Fruit fly (Drosophila melanogaster): ENCODE data around the gene CG5888.

CG5888 gene

dm6 chr2L:16357865-16358264, 90.4 kb downstream of the CG5888 start (continued):
- no peak for TF ChIP-seq bab2 (GFP tag; optimal IDR thresholded peaks at IDR 0.05)
- no peak for TF ChIP-seq CG2199 (GFP tag; IDR thresholded peaks at IDR 0.05)
- no peak for TF ChIP-seq CG17912 (GFP tag; optimal IDR thresholded peaks at IDR 0.05)
- no peak for TF ChIP-seq Poxn (GFP tag; IDR thresholded peaks at IDR 0.05)
- no peak for TF ChIP-seq sima (GFP tag; optimal IDR thresholded peaks at IDR 0.05)
- no peak for TF ChIP-seq kay (GFP tag; optimal IDR thresholded peaks at IDR 0.05)
- no peak for TF ChIP-seq CG17612 (GFP tag; IDR thresholded peaks at IDR 0.05)
- TF ChIP-seq nau (GFP tag; optimal IDR thresholded peaks at IDR 0.05) = no peak
- peak; percentile 31 for TF ChIP-seq gcm (GFP tag; optimal IDR thresholded peaks at IDR 0.05)
- no peak for TF ChIP-seq CG17361 (GFP tag; IDR thresholded peaks at IDR 0.05)
- no peak for TF ChIP-seq CG7928 (GFP tag; optimal IDR thresholded peaks at IDR 0.05)
- TF ChIP-seq Hmr (GFP tag; optimal IDR thresholded peaks at IDR 0.05) = no peak
- peak; percentile 49 for TF ChIP-seq E2f1 (GFP tag; IDR thresholded peaks at IDR 0.05)
- TF ChIP-seq emc (GFP tag; optimal IDR thresholded peaks at IDR 0.05) = no peak
- no peak for TF ChIP-seq CG10543 (GFP tag; optimal IDR thresholded peaks at IDR 0.05)
- TF ChIP-seq CG32532 (GFP tag; IDR thresholded peaks at IDR 0.05) = peak; percentile 21; the same call in 1 of the 2 replicates
- TF ChIP-seq CG8924 (tag; optimal IDR thresholded peaks at IDR 0.05) = peak; percentile 35
- no peak for TF ChIP-seq CG7963 (GFP tag; IDR thresholded peaks at IDR 0.05; ENCODE audit: partially characterized antibody)
- TF ChIP-seq shn (GFP tag; optimal IDR thresholded peaks at IDR 0.05) = no peak
- no peak for TF ChIP-seq CG8281 (tag; optimal IDR thresholded peaks at IDR 0.05)
- TF ChIP-seq CG2889 (GFP tag; IDR thresholded peaks at IDR 0.05) = no peak
- TF ChIP-seq CG10565 (GFP tag; optimal IDR thresholded peaks at IDR 0.05) = no peak
- no peak for TF ChIP-seq CG8765 (GFP tag; IDR thresholded peaks at IDR 0.05)
- TF ChIP-seq CG6654 (GFP tag; optimal IDR thresholded peaks at IDR 0.05) = no peak
- 0 out of 2 replicates have a peak, but pooled peaks have one; percentile 64 for TF ChIP-seq vvl (GFP tag; IDR thresholded peaks at IDR 0.05)
- TF ChIP-seq CG17328 (GFP tag; IDR thresholded peaks at IDR 0.05) = 0 out of 2 replicates have a peak, but pooled peaks have one; percentile 22
- TF ChIP-seq CG9797 (GFP tag; optimal IDR thresholded peaks at IDR 0.05) = no peak
- no peak for TF ChIP-seq gro (GFP tag; optimal IDR thresholded peaks at IDR 0.05)
- no peak for TF ChIP-seq CG17802 (tag; optimal IDR thresholded peaks at IDR 0.05)
- TF ChIP-seq Camta (GFP tag; optimal IDR thresholded peaks at IDR 0.05) = no peak
- TF ChIP-seq CG9932 (GFP tag; IDR thresholded peaks at IDR 0.05) = no peak
- peak; percentile 29 for TF ChIP-seq trem (tag; optimal IDR thresholded peaks at IDR 0.05)
- TF ChIP-seq CHES-1-like (GFP tag; optimal IDR thresholded peaks at IDR 0.05) = no peak
- no peak for TF ChIP-seq schlank (tag; optimal IDR thresholded peaks at IDR 0.05)
- no peak for TF ChIP-seq CG13775 (GFP tag; optimal IDR thresholded peaks at IDR 0.05)
- TF ChIP-seq CG9215 (GFP tag; IDR thresholded peaks at IDR 0.05) = no peak
- TF ChIP-seq Gug (GFP tag; IDR thresholded peaks at IDR 0.05) = no peak
- TF ChIP-seq HLH3B (GFP tag; IDR thresholded peaks at IDR 0.05) = peak; percentile 45; the same call in 1 of the 2 replicates
- peak in 1 of 3 experiments; percentile 6 for TF ChIP-seq lola (GFP tag; optimal IDR thresholded peaks at IDR 0.05)
- TF ChIP-seq CG18262 (tag; optimal IDR thresholded peaks at IDR 0.05) = peak; percentile 56
- no peak for TF ChIP-seq CG4404 (GFP tag; IDR thresholded peaks at IDR 0.05)
- no peak for TF ChIP-seq CG3847 (GFP tag; IDR thresholded peaks at IDR 0.05)
- no peak for TF ChIP-seq CG3065 (GFP tag; optimal IDR thresholded peaks at IDR 0.05)
- TF ChIP-seq sens (GFP tag) = peak; percentile 82
- no peak for TF ChIP-seq Sry-β (GFP tag; optimal IDR thresholded peaks at IDR 0.05)
- peak; percentile 41; the same call in 1 of the 3 replicates for TF ChIP-seq tgo (GFP tag; IDR thresholded peaks at IDR 0.05)
- no peak for TF ChIP-seq Med (GFP tag)
- peak in 1 of 2 experiments; percentile 63 for TF ChIP-seq bsh (GFP tag; optimal IDR thresholded peaks at IDR 0.05)
- no peak for TF ChIP-seq CG9876 (GFP tag; optimal IDR thresholded peaks at IDR 0.05)
- no peak for TF ChIP-seq Hsf (GFP tag; optimal IDR thresholded peaks at IDR 0.05)
- no peak for TF ChIP-seq zf30C (GFP tag; optimal IDR thresholded peaks at IDR 0.05)
- no peak for TF ChIP-seq CG10321 (GFP tag; IDR thresholded peaks at IDR 0.05)
